Worm (Caenorhabditis elegans) whole organism, L4 larva: ENCODE results near the gene gcy-4.

Source experiments
- aha-1 ChIP-seq: fragments of 150-350 bp; peaks from one replicate; lab custom pipeline; 2014; ENCODE audit warnings: missing biosample characterization, missing genetic modification characterization
- lsy-2 ChIP-seq, 2 experiments: fragments of 150-350 bp in 1 of 2; sonication (generic microtip) in 1 of 2; optimal IDR thresholded peaks; 2 replicates each; lab custom pipeline; 2014 to 2017; ENCODE audit warnings: missing biosample characterization in 2 of 2, missing genetic modification characterization in 2 of 2

- no peak for TF ChIP-seq lsy-2 (tag; optimal IDR thresholded peaks at IDR 0.05; lab: Kevin White, UChicago)
- no peak for TF ChIP-seq aha-1 (tag; lab: Kevin White, UChicago)
Observed at ce11 chrII:10357468-10358007, 48.9 kb upstream of the gcy-4 start, which contains the start of gene C07E3.3.
